Fruit fly (Drosophila melanogaster): Measurements from ENCODE around the gene CG5555.

The CG5555 gene

DNA sequence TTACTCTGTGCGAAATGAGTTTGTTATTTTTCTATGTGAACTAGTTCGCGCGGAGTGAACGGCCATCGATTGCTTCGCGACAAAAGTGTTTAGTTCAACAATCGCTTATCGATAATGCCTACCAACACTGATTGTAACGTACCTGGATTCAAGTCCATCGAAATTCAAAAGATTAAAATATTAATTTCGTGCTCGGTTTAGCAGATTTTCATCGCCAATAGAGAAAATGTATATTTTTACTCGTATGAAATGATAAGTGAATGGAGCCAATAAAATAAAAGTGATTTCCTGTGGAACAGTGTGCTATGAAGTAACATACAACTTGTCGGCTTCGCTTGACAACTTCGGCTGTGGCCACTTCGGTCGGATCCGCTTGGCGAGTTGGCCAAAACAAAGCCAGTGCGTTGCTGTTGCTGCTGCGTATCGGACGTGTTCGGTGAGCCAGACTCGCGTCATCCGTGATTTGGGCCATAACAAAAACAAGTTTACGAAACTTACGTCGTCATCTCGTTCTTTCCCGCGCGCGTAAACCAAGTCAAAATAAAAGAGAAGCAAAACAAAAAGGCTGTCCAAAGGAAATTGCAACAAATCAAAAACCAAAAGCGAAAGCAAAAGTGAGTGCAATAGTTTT lies at the start of gene CG5555, which contains the start of gene myd (continued):
- peak; percentile 15 for TF ChIP-seq CG11723 (GFP tag; optimal IDR thresholded peaks at IDR 0.05)
- TF ChIP-seq stc (GFP tag; IDR thresholded peaks at IDR 0.05), result peak; percentile 53; the same call in 1 of the 2 replicates
- TF ChIP-seq CG14050 (GFP tag; IDR thresholded peaks at IDR 0.05), result no peak
- TF ChIP-seq dmrt11E (tag; optimal IDR thresholded peaks at IDR 0.05), result no peak
- TF ChIP-seq CG8089 (GFP tag; optimal IDR thresholded peaks at IDR 0.05), result no peak
- no peak for TF ChIP-seq hth (optimal IDR thresholded peaks at IDR 0.05)
- TF ChIP-seq Antp (GFP tag; optimal IDR thresholded peaks at IDR 0.05), result no peak
- TF ChIP-seq CG14667 (GFP tag; IDR thresholded peaks at IDR 0.05), result no peak
- TF ChIP-seq onecut (GFP tag; IDR thresholded peaks at IDR 0.05), result peak; percentile 29; the same call in 1 of the 2 replicates
- 0 out of 3 replicates have a peak, but pooled peaks have one; percentile 27 for TF ChIP-seq CG17361 (GFP tag; IDR thresholded peaks at IDR 0.05)
- TF ChIP-seq CG30403 (GFP tag; optimal IDR thresholded peaks at IDR 0.05), result peak; percentile 41
- no peak for TF ChIP-seq hkb (optimal IDR thresholded peaks at IDR 0.05)
- TF ChIP-seq hkb (GFP tag; IDR thresholded peaks at IDR 0.05), result peak; percentile 38; the same call in 1 of the 2 replicates
- TF ChIP-seq Sin3A (optimal IDR thresholded peaks at IDR 0.05), result peak; percentile 35
- TF ChIP-seq CoRest (tag; optimal IDR thresholded peaks at IDR 0.05), result no peak
- peak; percentile 56 for TF ChIP-seq Dek (tag; optimal IDR thresholded peaks at IDR 0.05)
- TF ChIP-seq Optix (GFP tag; IDR thresholded peaks at IDR 0.05), result peak; percentile 42; the same call in 1 of the 3 replicates
- TF ChIP-seq Hr39 (optimal IDR thresholded peaks at IDR 0.05), result no peak
- peak; percentile 28; the same call in 1 of the 2 replicates for TF ChIP-seq chm (GFP tag; IDR thresholded peaks at IDR 0.05)
- peak; percentile 77 for TF ChIP-seq Bgb (GFP tag; IDR thresholded peaks at IDR 0.05; ENCODE audit: partially characterized antibody)
- peak; percentile 73 for TF ChIP-seq Drgx (GFP tag; IDR thresholded peaks at IDR 0.05)
- TF ChIP-seq shn (GFP tag; optimal IDR thresholded peaks at IDR 0.05), result peak; percentile 13
- no peak for TF ChIP-seq D19A (tag; optimal IDR thresholded peaks at IDR 0.05)
- no peak for TF ChIP-seq TFAM (GFP tag; optimal IDR thresholded peaks at IDR 0.05)
- no peak for TF ChIP-seq Doc2 (GFP tag; IDR thresholded peaks at IDR 0.05)
- no peak for TF ChIP-seq fd102C (GFP tag; optimal IDR thresholded peaks at IDR 0.05)
- TF ChIP-seq Hr3 (GFP tag; optimal IDR thresholded peaks at IDR 0.05), result peak; percentile 26
- no peak for TF ChIP-seq Ravus (GFP tag; IDR thresholded peaks at IDR 0.05)
- no peak for TF ChIP-seq CG4730 (GFP tag; IDR thresholded peaks at IDR 0.05)
- no peak for TF ChIP-seq lov (optimal IDR thresholded peaks at IDR 0.05)
- TF ChIP-seq lov (GFP tag; IDR thresholded peaks at IDR 0.05), result 0 out of 3 replicates have a peak, but pooled peaks have one; percentile 12
- TF ChIP-seq CG7271 (tag; optimal IDR thresholded peaks at IDR 0.05), result no peak
- TF ChIP-seq CG12744 (GFP tag; optimal IDR thresholded peaks at IDR 0.05), result peak; percentile 40
- TF ChIP-seq salm (tag; optimal IDR thresholded peaks at IDR 0.05), result no peak
- peak; percentile 77 for TF ChIP-seq hb (GFP tag; IDR thresholded peaks at IDR 0.05; ENCODE audit: partially characterized antibody)
- TF ChIP-seq MESR4 (GFP tag; optimal IDR thresholded peaks at IDR 0.05), result peak; percentile 53
- peak; percentile 46 for TF ChIP-seq unpg (GFP tag; optimal IDR thresholded peaks at IDR 0.05)
- no peak for TF ChIP-seq CG15073 (GFP tag; optimal IDR thresholded peaks at IDR 0.05)
- no peak for TF ChIP-seq CG12236 (GFP tag; optimal IDR thresholded peaks at IDR 0.05)
- TF ChIP-seq Dip3 (GFP tag; optimal IDR thresholded peaks at IDR 0.05), result peak; percentile 18
- TF ChIP-seq corto (GFP tag; optimal IDR thresholded peaks at IDR 0.05), result peak; percentile 32
- no peak for TF ChIP-seq Hey (tag; optimal IDR thresholded peaks at IDR 0.05)
- no peak for TF ChIP-seq fd96Cb (tag; optimal IDR thresholded peaks at IDR 0.05)
- TF ChIP-seq CG13894 (tag; optimal IDR thresholded peaks at IDR 0.05), result peak; percentile 46
- no peak for TF ChIP-seq CG8924 (tag; optimal IDR thresholded peaks at IDR 0.05)
- peak; percentile 72 for TF ChIP-seq CG12659 (GFP tag; optimal IDR thresholded peaks at IDR 0.05)
- TF ChIP-seq inv (GFP tag; IDR thresholded peaks at IDR 0.05; ENCODE audit: partially characterized antibody), result peak; percentile 49
- no peak for TF ChIP-seq CG10431 (GFP tag; optimal IDR thresholded peaks at IDR 0.05)
- TF ChIP-seq CG18764 (GFP tag; optimal IDR thresholded peaks at IDR 0.05), result no peak
- no peak for TF ChIP-seq dan (GFP tag; IDR thresholded peaks at IDR 0.05)
- TF ChIP-seq ato (GFP tag; IDR thresholded peaks at IDR 0.05; ENCODE audit: partially characterized antibody), result peak; percentile 69; the same call in 1 of the 2 replicates
